Worm (Caenorhabditis elegans) whole organism, L2 larva: ENCODE measurements around the gene C12D8.21.

Experiments used
- C34F6.9 ChIP-seq: fragments of 150-350 bp; optimal IDR thresholded peaks from 2 replicates; lab custom pipeline; 2014; ENCODE audit warnings: missing biosample characterization, missing genetic modification characterization
- F13H6.1 ChIP-seq: sonication (generic microtip); optimal IDR thresholded peaks from 2 replicates; lab custom pipeline; 2016; ENCODE audit warnings: missing genetic modification characterization, missing compliant biosample characterization
- Y55F3AM.14 ChIP-seq: fragments of 200-800 bp; sonication (Bioruptor generic); optimal IDR thresholded peaks from 2 replicates; lab custom pipeline; 2018; ENCODE audit warnings: mild to moderate bottlenecking, missing genetic modification characterization, missing compliant biosample characterization
- aly-2 ChIP-seq: fragments of 150-350 bp; optimal IDR thresholded peaks from 2 replicates; lab custom pipeline; 2014; ENCODE audit warnings: missing biosample characterization, missing genetic modification characterization
- ama-1 ChIP-seq: fragments of 150-350 bp; optimal IDR thresholded peaks from 2 replicates; lab custom pipeline; 2018; ENCODE audit warnings: inconsistent platforms
- blmp-1 ChIP-seq: sonication (generic microtip); optimal IDR thresholded peaks from 2 replicates; lab custom pipeline; 2017; ENCODE audit warnings: missing genetic modification characterization, mild to moderate bottlenecking, missing compliant biosample characterization, antibody characterized with exemption, moderate library complexity; ENCODE audit not compliant: insufficient read depth
- ceh-16 ChIP-seq: fragments of 150-350 bp; optimal IDR thresholded peaks from 2 replicates; lab custom pipeline; 2014; ENCODE audit warnings: missing biosample characterization, missing genetic modification characterization
- ceh-82 ChIP-seq: fragments of 150-350 bp; optimal IDR thresholded peaks from 2 replicates; lab custom pipeline; 2014; ENCODE audit warnings: missing biosample characterization, missing genetic modification characterization
- dmd-4 ChIP-seq: sonication (generic microtip); optimal IDR thresholded peaks from 2 replicates; lab custom pipeline; 2017; ENCODE audit warnings: missing biosample characterization, missing genetic modification characterization
- egl-27 ChIP-seq: sonication (generic microtip); optimal IDR thresholded peaks from 3 replicates; lab custom pipeline; 2017; ENCODE audit warnings: missing biosample characterization, missing genetic modification reagents, missing genetic modification characterization
- elt-1 ChIP-seq: fragments of 150-350 bp; optimal IDR thresholded peaks from 2 replicates; lab custom pipeline; 2014; ENCODE audit warnings: missing biosample characterization, missing genetic modification characterization
- gmeb-1 ChIP-seq: fragments of 150-350 bp; optimal IDR thresholded peaks from 2 replicates; lab custom pipeline; 2014; ENCODE audit warnings: missing biosample characterization, missing genetic modification characterization
- lin-11 ChIP-seq: fragments of 150-350 bp; sonication (generic microtip); optimal IDR thresholded peaks from 2 replicates; lab custom pipeline; 2014; ENCODE audit warnings: missing biosample characterization, missing genetic modification characterization, inconsistent platforms, mixed read lengths
- lin-13 ChIP-seq: fragments of 150-350 bp; optimal IDR thresholded peaks from 2 replicates; lab custom pipeline; 2014; ENCODE audit warnings: missing biosample characterization, missing genetic modification reagents, missing genetic modification characterization
- lsy-2 ChIP-seq, 2 experiments: fragments of 150-350 bp in 1 of 2; sonication (generic microtip) in 1 of 2; optimal IDR thresholded peaks; 2 replicates each; lab custom pipeline; 2014 to 2017; ENCODE audit warnings: missing biosample characterization in 2 of 2, missing genetic modification characterization in 2 of 2
- mbf-1 ChIP-seq: sonication (generic microtip); optimal IDR thresholded peaks from 2 replicates; lab custom pipeline; 2017; ENCODE audit warnings: missing biosample characterization, missing genetic modification characterization
- mdl-1 ChIP-seq, 2 experiments: fragments of 150-350 bp in 1 of 2; sonication (generic microtip) in 1 of 2; optimal IDR thresholded peaks; 2 replicates each; lab custom pipeline; 2017; ENCODE audit warnings: missing biosample characterization in 2 of 2, missing genetic modification characterization in 2 of 2
- nhr-11 ChIP-seq: fragments of 150-350 bp; optimal IDR thresholded peaks from 2 replicates; lab custom pipeline; 2014; ENCODE audit warnings: missing biosample characterization, missing genetic modification characterization
- nhr-12 ChIP-seq: fragments of 150-350 bp; optimal IDR thresholded peaks from 2 replicates; lab custom pipeline; 2014; ENCODE audit warnings: missing biosample characterization, missing genetic modification characterization
- nhr-129 ChIP-seq: fragments of 150-350 bp; optimal IDR thresholded peaks from 2 replicates; lab custom pipeline; 2014; ENCODE audit warnings: missing biosample characterization, missing genetic modification characterization
- nhr-21 ChIP-seq: fragments of 150-350 bp; optimal IDR thresholded peaks from 2 replicates; lab custom pipeline; 2014; ENCODE audit warnings: missing biosample characterization, missing genetic modification characterization
- nhr-23 ChIP-seq: fragments of 150-350 bp; optimal IDR thresholded peaks from 2 replicates; lab custom pipeline; 2014; ENCODE audit warnings: missing biosample characterization, missing genetic modification reagents, missing genetic modification characterization
- nhr-237 ChIP-seq: fragments of 150-350 bp; optimal IDR thresholded peaks from 2 replicates; lab custom pipeline; 2014; ENCODE audit warnings: missing biosample characterization, missing genetic modification characterization
- nhr-25 ChIP-seq: fragments of 150-350 bp; sonication (generic microtip); optimal IDR thresholded peaks from 3 replicates; lab custom pipeline; 2014; ENCODE audit warnings: missing biosample characterization, missing genetic modification characterization
- nhr-6 ChIP-seq: fragments of 150-350 bp; optimal IDR thresholded peaks from 2 replicates; lab custom pipeline; 2014; ENCODE audit warnings: missing biosample characterization, missing genetic modification characterization
- nhr-77 ChIP-seq: fragments of 150-350 bp; optimal IDR thresholded peaks from 2 replicates; lab custom pipeline; 2014; ENCODE audit warnings: missing biosample characterization, missing genetic modification characterization
- peb-1 ChIP-seq: fragments of 150-350 bp; optimal IDR thresholded peaks from 2 replicates; lab custom pipeline; 2014; ENCODE audit warnings: missing biosample characterization, missing genetic modification characterization
- skn-1 ChIP-seq: sonication (generic microtip); optimal IDR thresholded peaks from 2 replicates; lab custom pipeline; 2017; ENCODE audit warnings: missing biosample characterization, missing genetic modification characterization
- sma-3 ChIP-seq: sonication (generic microtip); optimal IDR thresholded peaks from 2 replicates; lab custom pipeline; 2016; ENCODE audit warnings: missing genetic modification reagents, missing genetic modification characterization, missing compliant biosample characterization
- sma-9 ChIP-seq, 2 experiments: fragments of 150-350 bp in 1 of 2; sonication (generic microtip) in 1 of 2; optimal IDR thresholded peaks; 2 replicates each; lab custom pipeline; 2014 to 2016; ENCODE audit warnings: missing genetic modification characterization in 2 of 2, mild to moderate bottlenecking in 1 of 2, missing biosample characterization in 1 of 2, missing compliant biosample characterization in 1 of 2, missing genetic modification reagents in 1 of 2, moderate library complexity in 1 of 2
- unc-55 ChIP-seq: fragments of 150-350 bp; sonication (generic microtip); optimal IDR thresholded peaks from 3 replicates; lab custom pipeline; 2014; ENCODE audit warnings: missing biosample characterization, missing genetic modification reagents, missing genetic modification characterization
- zag-1 ChIP-seq: fragments of 150-350 bp; optimal IDR thresholded peaks from 2 replicates; lab custom pipeline; 2014; ENCODE audit warnings: missing biosample characterization, missing genetic modification characterization
- ztf-1 ChIP-seq: fragments of 200-800 bp; sonication (Bioruptor generic); conservative IDR thresholded peaks from 2 replicates; pipeline ENCODE4 v1.3.6; 2022; ENCODE audit warnings: missing genetic modification characterization, missing compliant biosample characterization
- ztf-11 ChIP-seq: sonication (generic microtip); optimal IDR thresholded peaks from 2 replicates; lab custom pipeline; 2017; ENCODE audit warnings: missing biosample characterization, missing genetic modification characterization
- ztf-4 ChIP-seq: fragments of 150-350 bp; optimal IDR thresholded peaks from 2 replicates; lab custom pipeline; 2014; ENCODE audit warnings: missing biosample characterization, missing genetic modification characterization

The C12D8.21 gene

ce11 chrV:10233330-10233729 is 7.7 kb downstream of the C12D8.21 start, which contains the start of gene str-182:
str-182 (minus strand) TSS chrV:10233430.
- no peak for TF ChIP-seq ceh-16
- no peak for TF ChIP-seq lin-13
- TF ChIP-seq nhr-11 (tag; lab: Kevin White, UChicago) = no peak
- no peak for TF ChIP-seq lsy-2 (tag; optimal IDR thresholded peaks at IDR 0.05; lab: Kevin White, UChicago)
- TF ChIP-seq ztf-1 = no peak
- TF ChIP-seq sma-3 (GFP tag; lab: Kevin White, UChicago) = no peak
- TF ChIP-seq nhr-21 (tag; lab: Kevin White, UChicago) = no peak
- TF ChIP-seq aly-2 (tag; lab: Kevin White, UChicago) = no peak
- TF ChIP-seq nhr-23 (tag; lab: Kevin White, UChicago) = no peak
- no peak for TF ChIP-seq nhr-237 (tag; lab: Kevin White, UChicago)
- no peak for TF ChIP-seq Y55F3AM.14 (GFP tag; lab: Kevin White, UChicago)
- no peak for TF ChIP-seq unc-55 (GFP tag; lab: Kevin White, UChicago)
- no peak for TF ChIP-seq dmd-4 (tag; lab: Kevin White, UChicago)
- TF ChIP-seq blmp-1 = no peak
- no peak for TF ChIP-seq lin-11
- no peak for TF ChIP-seq sma-9 (GFP tag; optimal IDR thresholded peaks at IDR 0.05; lab: Kevin White, UChicago)
- no peak for TF ChIP-seq sma-9 (tag; optimal IDR thresholded peaks at IDR 0.05; lab: Kevin White, UChicago)
- TF ChIP-seq elt-1 (tag; lab: Kevin White, UChicago) = no peak
- TF ChIP-seq ama-1 (lab: Kevin White, UChicago) = no peak
- TF ChIP-seq nhr-77 (tag; lab: Kevin White, UChicago) = no peak
- TF ChIP-seq ztf-11 (tag; lab: Kevin White, UChicago) = no peak

ce11 chrV:10230932-10231331 is 10.1 kb downstream of the C12D8.21 start, which contains the start of gene fipr-6:
fipr-6 (plus strand) TSS chrV:10231232.
- TF ChIP-seq C34F6.9 (tag; lab: Kevin White, UChicago) (no peak), unc-55 (GFP tag; lab: Kevin White, UChicago) (no peak), F13H6.1 (tag; lab: Kevin White, UChicago) (no peak), nhr-11 (tag; lab: Kevin White, UChicago) (no peak), nhr-6 (tag; lab: Kevin White, UChicago) (no peak), egl-27 (tag; lab: Kevin White, UChicago) (no peak), ztf-4 (tag; lab: Kevin White, UChicago) (no peak), nhr-129 (no peak), lsy-2 (tag; optimal IDR thresholded peaks at IDR 0.05; lab: Kevin White, UChicago) (no peak), gmeb-1 (tag; lab: Kevin White, UChicago) (no peak)
- TF ChIP-seq, all 48 proteins: peak for 0

- TF ChIP-seq nhr-237 (tag; lab: Kevin White, UChicago) = no peak
- TF ChIP-seq ztf-1 = no peak
- no peak for TF ChIP-seq C34F6.9 (tag; lab: Kevin White, UChicago)
- no peak for TF ChIP-seq ceh-82 (tag; lab: Kevin White, UChicago)
- no peak for TF ChIP-seq nhr-25 (tag; lab: Kevin White, UChicago)
- no peak for TF ChIP-seq mbf-1 (tag; lab: Kevin White, UChicago)
- TF ChIP-seq zag-1 (tag; lab: Kevin White, UChicago) = no peak
- TF ChIP-seq nhr-12 (tag; lab: Kevin White, UChicago) = no peak
- no peak for TF ChIP-seq peb-1 (tag; lab: Kevin White, UChicago)
- TF ChIP-seq unc-55 (GFP tag; lab: Kevin White, UChicago) = no peak
- TF ChIP-seq skn-1 (tag; lab: Kevin White, UChicago) = no peak
- TF ChIP-seq F13H6.1 (tag; lab: Kevin White, UChicago) = no peak
These were observed 11.6 kb downstream of the C12D8.21 start, which contains the start of the genes pyt-1 and fipr-7 for ce11 chrV:10229222-10229879. pyt-1 (minus strand) TSS chrV:10229322. fipr-7 (plus strand) TSS chrV:10229829.

- TF ChIP-seq F13H6.1 (tag; lab: Kevin White, UChicago) (peak; percentile 9), mdl-1 (tag; optimal IDR thresholded peaks at IDR 0.05; lab: Kevin White, UChicago) (no peak)
These were observed 12.6 kb downstream of the C12D8.21 start, which contains the start of gene fipr-4 for ce11 chrV:10228360-10228759. fipr-4 (minus strand) TSS chrV:10228460.
